ENCODE assay signal across 5 fruit fly cellular contexts in genomic region chr3L:11260275-11260734, dm6.
A peak's percentile ranks its signal among the peaks of the same experiment; 100 is the strongest.
TF ChIP-seq lines count a peak whose summit lies in the region.

No protein-coding gene starts in this region.

- TF ChIP-seq CTCF in whole organism, embryonic (GFP tag; optimal IDR thresholded peaks at IDR 0.05; lab: Kevin White, UChicago): peak; percentile 8

TF ChIP-seq in whole organism, adult, 20 proteins besides CTCF, POLR2A, EP300 and RAD21:
- TF ChIP-seq CG12768 (GFP tag; optimal IDR thresholded peaks at IDR 0.05; lab: Kevin White, UChicago) (no peak), CG7101 (tag; optimal IDR thresholded peaks at IDR 0.05; lab: Kevin White, UChicago) (peak; percentile 4), CG11617 (GFP tag; optimal IDR thresholded peaks at IDR 0.05; lab: Kevin White, UChicago) (no peak), cnc (optimal IDR thresholded peaks at IDR 0.05; lab: Kevin White, UChicago) (no peak), bab1 (GFP tag; optimal IDR thresholded peaks at IDR 0.05; lab: Kevin White, UChicago) (no peak), CG5204 (GFP tag; optimal IDR thresholded peaks at IDR 0.05; lab: Kevin White, UChicago) (no peak), toe (GFP tag; optimal IDR thresholded peaks at IDR 0.05; lab: Kevin White, UChicago) (no peak), pad (GFP tag; optimal IDR thresholded peaks at IDR 0.05; lab: Kevin White, UChicago) (no peak), Hr96 (GFP tag; optimal IDR thresholded peaks at IDR 0.05; lab: Kevin White, UChicago) (peak; percentile 11), CG33017 (tag; optimal IDR thresholded peaks at IDR 0.05; lab: Kevin White, UChicago) (no peak), kay (GFP tag; lab: Kevin White, UChicago; ENCODE audit: borderline replicate concordance) (peak; percentile 7)
TF ChIP-seq in whole organism, adult: peak in this region for 3.

TF ChIP-seq in whole organism, embryonic, 481 proteins besides CTCF, POLR2A, EP300 and RAD21 (continues in another document):
- TF ChIP-seq CG9215 (GFP tag; IDR thresholded peaks at IDR 0.05; lab: Robert Waterston, UW) (peak; percentile 70), Bgb (GFP tag; IDR thresholded peaks at IDR 0.05; lab: Robert Waterston, UW; ENCODE audit: partially characterized antibody) (0 out of 2 replicates have a peak, but pooled peaks have one; percentile 16), corto (GFP tag; optimal IDR thresholded peaks at IDR 0.05; lab: Kevin White, UChicago) (no peak), Bteb2 (GFP tag; optimal IDR thresholded peaks at IDR 0.05; lab: Kevin White, UChicago) (peak; percentile 75), ato (GFP tag; IDR thresholded peaks at IDR 0.05; lab: Robert Waterston, UW; ENCODE audit: partially characterized antibody) (no peak), zen (tag; optimal IDR thresholded peaks at IDR 0.05; lab: Kevin White, UChicago) (peak; percentile 73), toy (GFP tag; IDR thresholded peaks at IDR 0.05; lab: Robert Waterston, UW) (peak; percentile 2; the same call in 1 of the 2 replicates), danr (GFP tag; IDR thresholded peaks at IDR 0.05; lab: Robert Waterston, UW) (peak; percentile 57), CG3065 (GFP tag; optimal IDR thresholded peaks at IDR 0.05; lab: Kevin White, UChicago) (peak; percentile 23), lmd (GFP tag; IDR thresholded peaks at IDR 0.05; lab: Robert Waterston, UW) (peak; percentile 81), CG6272 (GFP tag; IDR thresholded peaks at IDR 0.05; lab: Robert Waterston, UW) (peak; percentile 49; the same call in 1 of the 2 replicates), CG10147 (GFP tag; optimal IDR thresholded peaks at IDR 0.05; lab: Kevin White, UChicago) (peak; percentile 47), CG17829 (tag; optimal IDR thresholded peaks at IDR 0.05; lab: Kevin White, UChicago) (peak; percentile 75), Nf-YC (tag; optimal IDR thresholded peaks at IDR 0.05; lab: Kevin White, UChicago) (no peak), Meics (GFP tag; optimal IDR thresholded peaks at IDR 0.05; lab: Kevin White, UChicago) (peak; percentile 77), CG14860 (GFP tag; IDR thresholded peaks at IDR 0.05; lab: Robert Waterston, UW; ENCODE audit: partially characterized antibody) (no peak), ATbp (GFP tag; optimal IDR thresholded peaks at IDR 0.05; lab: Kevin White, UChicago) (peak; percentile 65), Rfx (GFP tag; IDR thresholded peaks at IDR 0.05; lab: Robert Waterston, UW) (peak; percentile 76), gsb-n (tag; optimal IDR thresholded peaks at IDR 0.05; lab: Kevin White, UChicago) (no peak)

TF ChIP-seq in whole organism, prepupa, 60 proteins besides CTCF, POLR2A, EP300 and RAD21 (continues in another document):
- TF ChIP-seq CG8119 (GFP tag; IDR thresholded peaks at IDR 0.05; lab: Robert Waterston, UW) (peak; percentile 40; the same call in 1 of the 3 replicates), CG8319 (GFP tag; optimal IDR thresholded peaks at IDR 0.05; lab: Kevin White, UChicago) (peak; percentile 18), CG3032 (tag; optimal IDR thresholded peaks at IDR 0.05; lab: Kevin White, UChicago) (peak; percentile 39), dsx (GFP tag; optimal IDR thresholded peaks at IDR 0.05; lab: Kevin White, UChicago; ENCODE audit: poor library complexity, severe bottlenecking) (no peak), CG6808 (GFP tag; optimal IDR thresholded peaks at IDR 0.05; lab: Kevin White, UChicago) (no peak), Hr4 (GFP tag; optimal IDR thresholded peaks at IDR 0.05; lab: Kevin White, UChicago) (peak; percentile 22), Eip75B (GFP tag; optimal IDR thresholded peaks at IDR 0.05; lab: Kevin White, UChicago) (peak; percentile 41), OdsH (GFP tag; optimal IDR thresholded peaks at IDR 0.05; lab: Kevin White, UChicago) (peak; percentile 44), cyc (GFP tag; optimal IDR thresholded peaks at IDR 0.05; lab: Kevin White, UChicago) (peak; percentile 25), Eip78C (GFP tag; lab: Kevin White, UChicago) (peak; percentile 82), Sox14 (GFP tag; optimal IDR thresholded peaks at IDR 0.05; lab: Kevin White, UChicago) (peak; percentile 35), lz (GFP tag; optimal IDR thresholded peaks at IDR 0.05; lab: Kevin White, UChicago) (peak; percentile 25), Sox102F (GFP tag; optimal IDR thresholded peaks at IDR 0.05; lab: Kevin White, UChicago) (peak; percentile 39), svp (GFP tag; lab: Kevin White, UChicago) (no peak), CG6163 (GFP tag; IDR thresholded peaks at IDR 0.05; lab: Robert Waterston, UW) (peak; percentile 34; the same call in 1 of the 3 replicates), CG6854 (GFP tag; optimal IDR thresholded peaks at IDR 0.05; lab: Kevin White, UChicago) (no peak), esn (GFP tag; optimal IDR thresholded peaks at IDR 0.05; lab: Kevin White, UChicago) (no peak), CG15336 (GFP tag; IDR thresholded peaks at IDR 0.05; lab: Robert Waterston, UW) (peak; percentile 52; the same call in 1 of the 2 replicates), achi (GFP tag; optimal IDR thresholded peaks at IDR 0.05; lab: Kevin White, UChicago) (peak; percentile 23), CG32006 (GFP tag; optimal IDR thresholded peaks at IDR 0.05; lab: Kevin White, UChicago) (peak; percentile 23), acj6 (GFP tag; optimal IDR thresholded peaks at IDR 0.05; lab: Kevin White, UChicago) (peak; percentile 25)

TF ChIP-seq in whole organism, pupa, 21 proteins besides CTCF, POLR2A, EP300 and RAD21:
- TF ChIP-seq CG32121 (GFP tag; IDR thresholded peaks at IDR 0.05; lab: Robert Waterston, UW) (0 out of 2 replicates have a peak, but pooled peaks have one; percentile 9), CG8159 (tag; optimal IDR thresholded peaks at IDR 0.05; lab: Kevin White, UChicago) (peak; percentile 12), CG34367 (tag; optimal IDR thresholded peaks at IDR 0.05; lab: Kevin White, UChicago) (no peak), CG9948 (tag; optimal IDR thresholded peaks at IDR 0.05; lab: Kevin White, UChicago) (peak; percentile 17), CG10348 (GFP tag; IDR thresholded peaks at IDR 0.05; lab: Robert Waterston, UW) (no peak), Pif1B (GFP tag; optimal IDR thresholded peaks at IDR 0.05; lab: Kevin White, UChicago) (peak; percentile 5), Ets98B (GFP tag; IDR thresholded peaks at IDR 0.05; lab: Robert Waterston, UW) (no peak), CG17806 (tag; optimal IDR thresholded peaks at IDR 0.05; lab: Kevin White, UChicago) (peak; percentile 24), fd96Ca (GFP tag; IDR thresholded peaks at IDR 0.05; lab: Robert Waterston, UW) (peak; percentile 39; the same call in 1 of the 3 replicates), CG14655 (GFP tag; optimal IDR thresholded peaks at IDR 0.05; lab: Kevin White, UChicago) (peak; percentile 58), gl (tag; optimal IDR thresholded peaks at IDR 0.05; lab: Kevin White, UChicago) (no peak), CG15710 (tag; optimal IDR thresholded peaks at IDR 0.05; lab: Kevin White, UChicago) (peak; percentile 12), Pif1A (GFP tag; optimal IDR thresholded peaks at IDR 0.05; lab: Kevin White, UChicago) (peak; percentile 23), CG4496 (GFP tag; IDR thresholded peaks at IDR 0.05; lab: Robert Waterston, UW) (0 out of 3 replicates have a peak, but pooled peaks have one; percentile 65), Snoo (tag; optimal IDR thresholded peaks at IDR 0.05; lab: Kevin White, UChicago) (no peak), CG8301 (tag; optimal IDR thresholded peaks at IDR 0.05; lab: Kevin White, UChicago) (peak; percentile 45), rn (GFP tag; IDR thresholded peaks at IDR 0.05; lab: Robert Waterston, UW) (no peak), D1 (tag; optimal IDR thresholded peaks at IDR 0.05; lab: Kevin White, UChicago) (no peak), CG12605 (GFP tag; IDR thresholded peaks at IDR 0.05; lab: Robert Waterston, UW) (no peak)

TF ChIP-seq in whole organism, wandering third instar larva, 38 proteins besides CTCF, POLR2A, EP300 and RAD21 (continues in another document):
- no peak for TF ChIP-seq jim (GFP tag; optimal IDR thresholded peaks at IDR 0.05; lab: Kevin White, UChicago)
- peak; percentile 32 for TF ChIP-seq br (GFP tag; optimal IDR thresholded peaks at IDR 0.05; lab: Kevin White, UChicago)
- TF ChIP-seq GATAd (GFP tag; optimal IDR thresholded peaks at IDR 0.05; lab: Kevin White, UChicago): no peak
- TF ChIP-seq Myc (optimal IDR thresholded peaks at IDR 0.05; lab: Kevin White, UChicago): no peak
- no peak for TF ChIP-seq h (GFP tag; optimal IDR thresholded peaks at IDR 0.05; lab: Kevin White, UChicago)
- TF ChIP-seq CG9705 (GFP tag; optimal IDR thresholded peaks at IDR 0.05; lab: Kevin White, UChicago): no peak
- TF ChIP-seq psq (GFP tag; optimal IDR thresholded peaks at IDR 0.05; lab: Kevin White, UChicago): no peak
- peak; percentile 82 for TF ChIP-seq sv (GFP tag; optimal IDR thresholded peaks at IDR 0.05; lab: Kevin White, UChicago)
- TF ChIP-seq Hr83 (GFP tag; optimal IDR thresholded peaks at IDR 0.05; lab: Kevin White, UChicago; ENCODE audit: poor library complexity, severe bottlenecking): no peak
- no peak for TF ChIP-seq OdsH (GFP tag; optimal IDR thresholded peaks at IDR 0.05; lab: Kevin White, UChicago)
- no peak for TF ChIP-seq Jra (GFP tag; optimal IDR thresholded peaks at IDR 0.05; lab: Kevin White, UChicago)
- no peak for TF ChIP-seq Rel (GFP tag; optimal IDR thresholded peaks at IDR 0.05; lab: Kevin White, UChicago)
- TF ChIP-seq Rel (tag; optimal IDR thresholded peaks at IDR 0.05; lab: Kevin White, UChicago): no peak
- TF ChIP-seq Dif (GFP tag; optimal IDR thresholded peaks at IDR 0.05; lab: Kevin White, UChicago; ENCODE audit: partially characterized antibody): no peak
- no peak for TF ChIP-seq Sp1 (GFP tag; optimal IDR thresholded peaks at IDR 0.05; lab: Kevin White, UChicago)
- no peak for TF ChIP-seq sage (GFP tag; optimal IDR thresholded peaks at IDR 0.05; lab: Kevin White, UChicago)
- TF ChIP-seq brk (GFP tag; optimal IDR thresholded peaks at IDR 0.05; lab: Kevin White, UChicago): no peak
- TF ChIP-seq rgr (GFP tag; optimal IDR thresholded peaks at IDR 0.05; lab: Kevin White, UChicago): no peak
- no peak for TF ChIP-seq woc (GFP tag; optimal IDR thresholded peaks at IDR 0.05; lab: Kevin White, UChicago)
- no peak for TF ChIP-seq dl (GFP tag; optimal IDR thresholded peaks at IDR 0.05; lab: Kevin White, UChicago; ENCODE audit: insufficient read depth in 1 of 2, partially characterized antibody in 2 of 2)
- no peak for TF ChIP-seq dmrt93B (GFP tag; optimal IDR thresholded peaks at IDR 0.05; lab: Kevin White, UChicago)
- TF ChIP-seq dsf (GFP tag; optimal IDR thresholded peaks at IDR 0.05; lab: Kevin White, UChicago; ENCODE audit: borderline replicate concordance): no peak
- TF ChIP-seq Hr78 (GFP tag; optimal IDR thresholded peaks at IDR 0.05; lab: Kevin White, UChicago): no peak
- TF ChIP-seq foxo (GFP tag; optimal IDR thresholded peaks at IDR 0.05; lab: Kevin White, UChicago): peak in 1 of 2 experiments; percentile 19
- TF ChIP-seq tai (GFP tag; optimal IDR thresholded peaks at IDR 0.05; lab: Kevin White, UChicago): no peak
- TF ChIP-seq CG32264 (GFP tag; optimal IDR thresholded peaks at IDR 0.05; lab: Kevin White, UChicago): no peak
- TF ChIP-seq Abd-B (GFP tag; optimal IDR thresholded peaks at IDR 0.05; lab: Kevin White, UChicago): no peak
- peak; percentile 17 for TF ChIP-seq ey (GFP tag; optimal IDR thresholded peaks at IDR 0.05; lab: Kevin White, UChicago)
